Fruit fly (Drosophila melanogaster) whole organism: ENCODE data around the gene Axs.

ENCODE experiments used
- CG8478 ChIP-seq: fragments of >200 bp; optimal IDR thresholded peaks from 2 replicates; lab custom pipeline; 2018; ENCODE audit warnings: inconsistent platforms
- Dll ChIP-seq: fragments of >200 bp; optimal IDR thresholded peaks from 2 replicates; lab custom pipeline; 2017
- pan ChIP-seq: fragments of >200 bp; optimal IDR thresholded peaks from 2 replicates; lab custom pipeline; 2017

dm6 chrX:16645472-16645871, 38.2 kb downstream of the Axs start:
- no peak for TF ChIP-seq pan (lab: Kevin White, UChicago)
- no peak for TF ChIP-seq Dll
- no peak for TF ChIP-seq CG8478 (lab: Kevin White, UChicago)
